Fruit fly (Drosophila melanogaster) whole organism, prepupa: ENCODE data around the gene CG14641.

ENCODE experiments used
- Blimp-1 ChIP-seq: fragments of 200-800 bp; sonication (Bioruptor generic); optimal IDR thresholded peaks from 3 replicates; lab custom pipeline; 2017; ENCODE audit warnings: missing biosample characterization, missing genetic modification characterization, mild to moderate bottlenecking, moderate library complexity, missing genetic modification reagents
- CG10631 ChIP-seq: fragments of 200-800 bp; sonication (Bioruptor generic); optimal IDR thresholded peaks from 2 replicates; lab custom pipeline; 2016; ENCODE audit warnings: missing biosample characterization, missing genetic modification characterization
- CG11762 ChIP-seq: fragments of 200-800 bp; sonication (Bioruptor generic); optimal IDR thresholded peaks from 3 replicates; lab custom pipeline; 2016; ENCODE audit warnings: missing biosample characterization, missing genetic modification characterization; ENCODE audit not compliant: insufficient read depth
- CG1621 ChIP-seq: fragments of 200-800 bp; sonication (Bioruptor generic); optimal IDR thresholded peaks from 3 replicates; lab custom pipeline; 2018; ENCODE audit warnings: missing biosample characterization, mild to moderate bottlenecking, missing genetic modification characterization
- CG3032 ChIP-seq: fragments of 200-800 bp; optimal IDR thresholded peaks from 2 replicates; lab custom pipeline; 2019; ENCODE audit warnings: missing biosample characterization, mild to moderate bottlenecking, missing genetic modification characterization, moderate library complexity
- CG32006 ChIP-seq: fragments of 200-800 bp; sonication (Bioruptor generic); optimal IDR thresholded peaks from 3 replicates; lab custom pipeline; 2017; ENCODE audit warnings: missing biosample characterization, mild to moderate bottlenecking, missing genetic modification characterization
- CG3919 ChIP-seq: fragments of 200-800 bp; sonication (Bioruptor generic); optimal IDR thresholded peaks from 3 replicates; lab custom pipeline; 2016; ENCODE audit warnings: missing biosample characterization, missing genetic modification characterization
- CG4318 ChIP-seq: fragments of 200-800 bp; sonication (Bioruptor generic); optimal IDR thresholded peaks from 3 replicates; lab custom pipeline; 2017; ENCODE audit warnings: missing biosample characterization, mild to moderate bottlenecking, missing genetic modification characterization
- CG6792 ChIP-seq: fragments of 200-800 bp; sonication (Bioruptor generic); optimal IDR thresholded peaks from 3 replicates; lab custom pipeline; 2016; ENCODE audit warnings: missing biosample characterization, missing genetic modification characterization
- CG6808 ChIP-seq: fragments of 200-800 bp; sonication (Bioruptor generic); optimal IDR thresholded peaks from 3 replicates; lab custom pipeline; 2017; ENCODE audit warnings: missing biosample characterization, missing genetic modification characterization, mild to moderate bottlenecking, moderate library complexity, missing genetic modification reagents
- CG6854 ChIP-seq: fragments of 200-800 bp; sonication (Bioruptor generic); optimal IDR thresholded peaks from 2 replicates; lab custom pipeline; 2017; ENCODE audit warnings: missing biosample characterization, mild to moderate bottlenecking, missing genetic modification characterization
- CG8119 ChIP-seq: fragments of 200-800 bp; sonication (Bioruptor generic); IDR thresholded peaks from 3 replicates; pipeline ENCODE4 v1.3.6; 2022; ENCODE audit warnings: missing biosample characterization, missing genetic modification characterization
- CG8319 ChIP-seq: fragments of 200-800 bp; sonication (Bioruptor generic); optimal IDR thresholded peaks from 3 replicates; lab custom pipeline; 2016; ENCODE audit warnings: missing biosample characterization, missing genetic modification characterization
- CG9139 ChIP-seq: fragments of 200-800 bp; sonication (Bioruptor generic); optimal IDR thresholded peaks from 3 replicates; lab custom pipeline; 2017; ENCODE audit warnings: missing biosample characterization, mild to moderate bottlenecking, missing genetic modification characterization
- Eip75B ChIP-seq: fragments of 200-800 bp; sonication (Bioruptor generic); optimal IDR thresholded peaks from 3 replicates; lab custom pipeline; 2016; ENCODE audit warnings: missing biosample characterization, missing genetic modification characterization
- Eip78C ChIP-seq: fragments of 200-800 bp; sonication (Bioruptor generic); peaks from one replicate; lab custom pipeline; 2016; ENCODE audit warnings: missing biosample characterization, missing genetic modification characterization
- Gug ChIP-seq: fragments of 200-800 bp; sonication (Bioruptor generic); IDR thresholded peaks from 2 replicates; pipeline ENCODE4 v1.3.6; 2022; ENCODE audit warnings: missing biosample characterization, missing genetic modification characterization
- Hr38 ChIP-seq: sonication (Bioruptor generic); optimal IDR thresholded peaks from 2 replicates; lab custom pipeline; 2016; ENCODE audit warnings: missing biosample characterization, missing genetic modification characterization
- Hr4 ChIP-seq: fragments of 200-800 bp; sonication (Bioruptor generic); optimal IDR thresholded peaks from 3 replicates; lab custom pipeline; 2016; ENCODE audit warnings: missing biosample characterization, missing genetic modification characterization
- Lpt ChIP-seq: fragments of 200-800 bp; sonication (Bioruptor generic); optimal IDR thresholded peaks from 3 replicates; lab custom pipeline; 2016; ENCODE audit warnings: missing biosample characterization, missing genetic modification characterization
- OdsH ChIP-seq: fragments of 200-800 bp; sonication (Bioruptor generic); optimal IDR thresholded peaks from 3 replicates; lab custom pipeline; 2016; ENCODE audit warnings: missing biosample characterization, missing genetic modification characterization
- Sox102F ChIP-seq: fragments of 200-800 bp; sonication (Bioruptor generic); optimal IDR thresholded peaks from 2 replicates; lab custom pipeline; 2016; ENCODE audit warnings: missing biosample characterization, mild to moderate bottlenecking, missing genetic modification characterization
- Sox14 ChIP-seq: fragments of 200-800 bp; sonication (Bioruptor generic); optimal IDR thresholded peaks from 3 replicates; lab custom pipeline; 2016; ENCODE audit warnings: missing biosample characterization, missing genetic modification characterization
- Sox15 ChIP-seq: fragments of 200-800 bp; sonication (Bioruptor generic); optimal IDR thresholded peaks from 3 replicates; lab custom pipeline; 2016; ENCODE audit warnings: missing biosample characterization, missing genetic modification characterization
- achi ChIP-seq: fragments of 200-800 bp; sonication (Bioruptor generic); optimal IDR thresholded peaks from 3 replicates; lab custom pipeline; 2016; ENCODE audit warnings: missing biosample characterization, missing genetic modification characterization
- acj6 ChIP-seq: fragments of 200-800 bp; sonication (Bioruptor generic); optimal IDR thresholded peaks from 3 replicates; lab custom pipeline; 2016; ENCODE audit warnings: missing biosample characterization, missing genetic modification characterization
- dac ChIP-seq: fragments of 200-800 bp; sonication (Bioruptor generic); optimal IDR thresholded peaks from 2 replicates; lab custom pipeline; 2017; ENCODE audit warnings: missing biosample characterization, mild to moderate bottlenecking, missing genetic modification characterization
- dsx ChIP-seq: fragments of 200-800 bp; optimal IDR thresholded peaks from 3 replicates; lab custom pipeline; 2019; ENCODE audit warnings: missing biosample characterization, mild to moderate bottlenecking, missing genetic modification characterization, moderate library complexity; ENCODE audit not compliant: poor library complexity, severe bottlenecking
- fd85E ChIP-seq: fragments of 200-800 bp; sonication (Bioruptor generic); optimal IDR thresholded peaks from 3 replicates; lab custom pipeline; 2016; ENCODE audit warnings: missing biosample characterization, missing genetic modification characterization
- lz ChIP-seq: fragments of 200-800 bp; sonication (Bioruptor generic); optimal IDR thresholded peaks from 3 replicates; lab custom pipeline; 2016; ENCODE audit warnings: missing biosample characterization, missing genetic modification characterization
- net ChIP-seq: fragments of 200-800 bp; sonication (Bioruptor generic); optimal IDR thresholded peaks from 3 replicates; lab custom pipeline; 2016; ENCODE audit warnings: missing biosample characterization, missing genetic modification characterization
- salr ChIP-seq, 2 experiments: fragments of 200-800 bp; sonication (Bioruptor generic); optimal IDR thresholded peaks; 3 replicates each; lab custom pipeline; 2016 to 2018; ENCODE audit warnings: missing biosample characterization in 2 of 2, missing genetic modification characterization in 2 of 2, mild to moderate bottlenecking in 1 of 2
- ss ChIP-seq, 2 experiments: fragments of 200-800 bp; sonication (Bioruptor generic); optimal IDR thresholded peaks; 2 replicates in 1 of 2; 3 replicates in 1 of 2; lab custom pipeline; 2017 to 2018; ENCODE audit warnings: mild to moderate bottlenecking in 2 of 2, missing biosample characterization in 2 of 2, missing genetic modification characterization in 2 of 2, moderate library complexity in 1 of 2
- svp ChIP-seq: fragments of 200-800 bp; sonication (Bioruptor generic); peaks from one replicate; lab custom pipeline; 2016; ENCODE audit warnings: missing biosample characterization, missing genetic modification characterization
- topi ChIP-seq: fragments of 200-800 bp; sonication (Bioruptor generic); optimal IDR thresholded peaks from 3 replicates; lab custom pipeline; 2016; ENCODE audit warnings: missing biosample characterization, missing genetic modification characterization

CG14641 gene

dm6 chr3R:4197055-4197454, 35.1 kb downstream of the CG14641 start, which contains the start of gene beta-Man (continued):
- TF ChIP-seq CG8319 = no peak
- TF ChIP-seq Sox15 (GFP tag; lab: Kevin White, UChicago) = no peak
- TF ChIP-seq Eip75B (GFP tag; lab: Kevin White, UChicago) = no peak
- no peak for TF ChIP-seq topi (GFP tag; lab: Kevin White, UChicago)
- no peak for TF ChIP-seq CG10631 (GFP tag; lab: Kevin White, UChicago)
- TF ChIP-seq CG11762 (GFP tag; lab: Kevin White, UChicago) = no peak
- TF ChIP-seq Gug (GFP tag; lab: Robert Waterston, UW) = no peak
- TF ChIP-seq CG3032 (tag; lab: Kevin White, UChicago) = no peak

DNA sequence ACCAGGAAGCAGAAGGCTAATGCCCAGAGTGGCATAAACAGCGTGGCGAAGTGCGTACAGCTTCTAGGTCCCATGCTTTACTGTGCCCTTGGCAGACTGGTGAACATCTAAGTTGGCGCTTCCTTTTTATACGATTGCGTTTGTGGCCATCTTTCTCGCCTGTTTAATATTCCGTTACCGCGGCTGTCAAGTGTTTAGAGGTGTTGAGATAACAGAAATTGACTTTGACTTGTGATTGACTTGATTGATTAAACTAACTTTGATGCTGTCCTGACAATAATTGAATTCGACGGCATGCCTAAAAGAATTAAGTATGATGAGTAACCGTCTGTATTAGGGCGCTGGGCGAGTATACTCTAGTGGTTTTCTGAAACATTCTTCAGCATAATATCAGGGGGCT, 42.0 kb downstream of the CG14641 start, which contains the start of gene Dsk:
Gene Dsk, minus strand, starts transcription at position 101 of the 400 bp plus-strand sequence.
- TF ChIP-seq CG6808 (GFP tag; lab: Kevin White, UChicago) = no peak
- no peak for TF ChIP-seq topi (GFP tag; lab: Kevin White, UChicago)
- no peak for TF ChIP-seq Lpt (GFP tag; lab: Kevin White, UChicago)
- no peak for TF ChIP-seq fd85E (GFP tag; lab: Kevin White, UChicago)
- no peak for TF ChIP-seq dac (GFP tag; lab: Kevin White, UChicago)
- TF ChIP-seq achi (GFP tag; lab: Kevin White, UChicago) = no peak

DNA sequence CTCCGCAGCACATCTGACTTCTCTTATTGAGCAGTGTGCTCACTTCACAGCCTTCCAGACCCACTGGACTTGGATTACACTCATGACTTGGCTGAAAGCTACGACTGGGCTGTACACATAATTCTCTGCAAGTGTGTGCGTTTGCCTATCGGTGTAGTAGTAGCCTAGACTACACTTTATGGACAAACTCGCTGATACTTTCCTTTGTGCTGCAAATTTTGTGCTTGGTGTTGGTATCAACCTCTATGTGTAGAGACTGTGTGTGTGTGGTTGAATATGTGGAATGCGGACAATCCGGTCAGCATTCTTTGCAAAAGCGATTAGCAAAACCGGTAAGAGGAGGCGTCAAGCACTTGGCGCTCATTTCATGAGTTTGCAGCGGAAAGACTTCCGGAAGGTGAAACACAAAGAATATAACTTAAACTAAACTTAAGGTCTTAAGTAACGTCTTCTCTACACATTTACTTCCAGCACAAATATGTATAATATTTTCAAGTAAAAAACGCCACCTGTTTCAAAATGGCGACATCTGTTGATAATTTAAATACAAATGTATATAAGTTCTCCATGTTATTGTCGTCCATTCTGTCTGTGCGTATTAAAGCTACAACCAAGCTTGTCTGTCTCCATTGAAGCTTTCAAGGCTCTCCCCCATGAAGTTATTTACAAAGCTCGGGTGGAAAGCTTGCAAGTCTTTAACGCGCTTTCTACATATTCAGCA, 45.2 kb downstream of the CG14641 start:
- TF ChIP-seq salr (GFP tag; optimal IDR thresholded peaks at IDR 0.05; lab: Kevin White, UChicago) = peak in 1 of 2 experiments; percentile 15
- TF ChIP-seq Sox14 (GFP tag; lab: Kevin White, UChicago) = peak; percentile 50
- no peak for TF ChIP-seq lz
- TF ChIP-seq fd85E (GFP tag; lab: Kevin White, UChicago) = no peak
- no peak for TF ChIP-seq Hr38 (GFP tag; lab: Kevin White, UChicago)
- TF ChIP-seq CG6854 (GFP tag; lab: Kevin White, UChicago) = no peak
- no peak for TF ChIP-seq CG8119 (GFP tag; lab: Robert Waterston, UW)
- TF ChIP-seq CG6808 (GFP tag; lab: Kevin White, UChicago) = peak; percentile 11
- TF ChIP-seq dsx (GFP tag; lab: Kevin White, UChicago) = peak; percentile 13
- TF ChIP-seq ss (GFP tag; optimal IDR thresholded peaks at IDR 0.05; lab: Kevin White, UChicago) = peak; percentile 26 to 73
- peak; percentile 1 for TF ChIP-seq CG9139 (GFP tag; lab: Kevin White, UChicago)
- no peak for TF ChIP-seq net
- TF ChIP-seq Lpt (GFP tag; lab: Kevin White, UChicago) = peak; percentile 69
- TF ChIP-seq CG32006 (GFP tag; lab: Kevin White, UChicago) = no peak
- no peak for TF ChIP-seq OdsH
- peak; percentile 4 for TF ChIP-seq CG6792 (GFP tag; lab: Kevin White, UChicago)
- TF ChIP-seq Eip78C (GFP tag; lab: Kevin White, UChicago) = peak; percentile 73
- TF ChIP-seq acj6 = no peak
- no peak for TF ChIP-seq svp (GFP tag; lab: Kevin White, UChicago)
- no peak for TF ChIP-seq CG1621 (tag; lab: Kevin White, UChicago)
- TF ChIP-seq Hr4 (GFP tag; lab: Kevin White, UChicago) = no peak
- no peak for TF ChIP-seq Sox102F (GFP tag; lab: Kevin White, UChicago)
- TF ChIP-seq CG4318 (GFP tag; lab: Kevin White, UChicago) = no peak
- peak; percentile 17 for TF ChIP-seq Blimp-1 (GFP tag; lab: Kevin White, UChicago)
- TF ChIP-seq CG3919 (GFP tag; lab: Kevin White, UChicago) = no peak
